Fruit fly (Drosophila melanogaster) whole organism, embryonic: ENCODE results near the gene CG8281.

ENCODE experiments used
- CG10431 ChIP-seq: fragments of 200-800 bp; sonication (Bioruptor generic); optimal IDR thresholded peaks from 3 replicates; lab custom pipeline; 2018; ENCODE audit warnings: missing biosample characterization, mild to moderate bottlenecking, missing genetic modification characterization
- CG10979 ChIP-seq: fragments of 200-800 bp; sonication (Bioruptor generic); optimal IDR thresholded peaks from 2 replicates; lab custom pipeline; 2018; ENCODE audit warnings: missing biosample characterization, mild to moderate bottlenecking, missing genetic modification characterization, moderate library complexity
- CG11695 ChIP-seq: fragments of 200-800 bp; sonication (Bioruptor generic); IDR thresholded peaks from 3 replicates; pipeline ENCODE4 v1.3.6; 2022; ENCODE audit warnings: missing biosample characterization, missing genetic modification characterization
- CG12104 ChIP-seq: fragments of 200-800 bp; sonication (Bioruptor generic); optimal IDR thresholded peaks from 3 replicates; lab custom pipeline; 2016; ENCODE audit warnings: missing biosample characterization, missing genetic modification characterization
- CG12769 ChIP-seq: fragments of 200-800 bp; sonication (Bioruptor generic); optimal IDR thresholded peaks from 2 replicates; lab custom pipeline; 2019; ENCODE audit warnings: missing biosample characterization, mild to moderate bottlenecking, missing genetic modification characterization, moderate library complexity
- CG14965 ChIP-seq: fragments of 200-800 bp; sonication (Bioruptor generic); optimal IDR thresholded peaks from 2 replicates; lab custom pipeline; 2016; ENCODE audit warnings: missing biosample characterization, missing genetic modification characterization, borderline replicate concordance
- CG16863 ChIP-seq: fragments of 200-800 bp; sonication (Bioruptor generic); optimal IDR thresholded peaks from 3 replicates; lab custom pipeline; 2016; ENCODE audit warnings: missing biosample characterization, missing genetic modification characterization
- CG2129 ChIP-seq: fragments of 200-800 bp; sonication (Bioruptor generic); IDR thresholded peaks from 2 replicates; pipeline ENCODE4 v1.3.6; 2022; ENCODE audit warnings: missing biosample characterization, missing genetic modification characterization; ENCODE audit not compliant: partially characterized antibody
- CG32767 ChIP-seq: fragments of 200-800 bp; sonication (Bioruptor generic); IDR thresholded peaks from 2 replicates; pipeline ENCODE4 v1.3.6; 2022; ENCODE audit warnings: missing biosample characterization, missing genetic modification characterization
- CG3838 ChIP-seq: fragments of 200-800 bp; sonication (Bioruptor generic); optimal IDR thresholded peaks from 3 replicates; lab custom pipeline; 2016; ENCODE audit warnings: missing biosample characterization, missing genetic modification characterization
- CG4282 ChIP-seq: fragments of 200-800 bp; sonication (Bioruptor generic); optimal IDR thresholded peaks from 2 replicates; lab custom pipeline; 2016; ENCODE audit warnings: missing biosample characterization, missing genetic modification characterization
- CG4360 ChIP-seq: fragments of 200-800 bp; sonication (Bioruptor generic); IDR thresholded peaks from 2 replicates; pipeline ENCODE4 v1.3.6; 2022; ENCODE audit warnings: missing biosample characterization, missing genetic modification characterization
- CG4730 ChIP-seq: fragments of 200-800 bp; sonication (Bioruptor generic); IDR thresholded peaks from 2 replicates; pipeline ENCODE4 v1.3.6; 2022; ENCODE audit warnings: missing biosample characterization, missing genetic modification characterization
- CG5245 ChIP-seq: fragments of 200-800 bp; sonication (Bioruptor generic); optimal IDR thresholded peaks from 3 replicates; lab custom pipeline; 2016; ENCODE audit warnings: missing biosample characterization, missing genetic modification characterization
- CG6765 ChIP-seq: fragments of 200-800 bp; sonication (Bioruptor generic); optimal IDR thresholded peaks from 3 replicates; lab custom pipeline; 2017; ENCODE audit warnings: missing biosample characterization, mild to moderate bottlenecking, missing genetic modification characterization
- CG7839 ChIP-seq: fragments of 200-800 bp; sonication (Bioruptor generic); optimal IDR thresholded peaks from 3 replicates; lab custom pipeline; 2018; ENCODE audit warnings: missing biosample characterization, mild to moderate bottlenecking, missing genetic modification characterization, moderate library complexity
- CG7987 ChIP-seq: fragments of 200-800 bp; sonication (Bioruptor generic); optimal IDR thresholded peaks from 2 replicates; lab custom pipeline; 2018; ENCODE audit warnings: missing biosample characterization, mild to moderate bottlenecking, missing genetic modification characterization, moderate library complexity
- CG9727 ChIP-seq: fragments of 200-800 bp; sonication (Bioruptor generic); optimal IDR thresholded peaks from 3 replicates; lab custom pipeline; 2017; ENCODE audit warnings: missing biosample characterization, mild to moderate bottlenecking, missing genetic modification characterization
- D19A ChIP-seq: fragments of 200-800 bp; optimal IDR thresholded peaks from 3 replicates; lab custom pipeline; 2019; ENCODE audit warnings: missing biosample characterization, mild to moderate bottlenecking, missing genetic modification characterization, moderate library complexity
- D19B ChIP-seq: fragments of 200-800 bp; sonication (Bioruptor generic); optimal IDR thresholded peaks from 2 replicates; lab custom pipeline; 2017; ENCODE audit warnings: missing biosample characterization, mild to moderate bottlenecking, missing genetic modification characterization
- Fer1 ChIP-seq: fragments of 200-800 bp; sonication (Bioruptor generic); optimal IDR thresholded peaks from 2 replicates; lab custom pipeline; 2017; ENCODE audit warnings: missing biosample characterization, mild to moderate bottlenecking, missing genetic modification characterization
- Hmx ChIP-seq: fragments of 200-800 bp; sonication (Bioruptor generic); optimal IDR thresholded peaks from 2 replicates; lab custom pipeline; 2016; ENCODE audit warnings: missing biosample characterization, missing genetic modification characterization
- Hr3 ChIP-seq: fragments of 200-800 bp; sonication (Bioruptor generic); optimal IDR thresholded peaks from 3 replicates; lab custom pipeline; 2016; ENCODE audit warnings: missing biosample characterization, missing genetic modification characterization
- Med ChIP-seq: fragments of 200-800 bp; sonication (Bioruptor generic); peaks from one replicate; lab custom pipeline; 2016; ENCODE audit warnings: missing biosample characterization, missing genetic modification characterization, mild to moderate bottlenecking, inconsistent platforms, moderate library complexity
- Mrtf ChIP-seq: fragments of 200-800 bp; sonication (Bioruptor generic); IDR thresholded peaks from 3 replicates; pipeline ENCODE4 v1.3.6; 2022; ENCODE audit warnings: missing biosample characterization, missing genetic modification characterization
- Sin3A ChIP-seq: fragments of >200 bp; optimal IDR thresholded peaks from 2 replicates; lab custom pipeline; 2018
- Sry-δ ChIP-seq: fragments of 200-800 bp; sonication (Bioruptor generic); optimal IDR thresholded peaks from 2 replicates; lab custom pipeline; 2016; ENCODE audit warnings: missing biosample characterization, missing genetic modification characterization
- YL-1 ChIP-seq: fragments of 200-800 bp; sonication (Bioruptor generic); optimal IDR thresholded peaks from 3 replicates; lab custom pipeline; 2017; ENCODE audit warnings: missing biosample characterization, mild to moderate bottlenecking, missing genetic modification characterization
- al ChIP-seq: fragments of 200-800 bp; sonication (Bioruptor generic); IDR thresholded peaks from 2 replicates; pipeline ENCODE4 v1.3.6; 2022; ENCODE audit warnings: missing biosample characterization, missing genetic modification characterization
- aop ChIP-seq: fragments of 200-800 bp; sonication (Bioruptor generic); IDR thresholded peaks from 2 replicates; pipeline ENCODE4 v1.3.6; 2022; ENCODE audit warnings: missing biosample characterization, missing genetic modification characterization
- ap ChIP-seq: fragments of 200-800 bp; sonication (Bioruptor generic); IDR thresholded peaks from 2 replicates; pipeline ENCODE4 v1.3.6; 2022; ENCODE audit warnings: missing biosample characterization, missing genetic modification characterization
- cas ChIP-seq: fragments of 200-800 bp; sonication (Bioruptor generic); IDR thresholded peaks from 2 replicates; pipeline ENCODE4 v1.3.6; 2022; ENCODE audit warnings: missing biosample characterization, missing genetic modification characterization
- dati ChIP-seq: fragments of 200-800 bp; sonication (Bioruptor generic); IDR thresholded peaks from 2 replicates; pipeline ENCODE4 v1.3.6; 2022; ENCODE audit warnings: missing biosample characterization, missing genetic modification characterization
- dimm ChIP-seq: fragments of 200-800 bp; sonication (Bioruptor generic); IDR thresholded peaks from 2 replicates; pipeline ENCODE4 v1.3.6; 2022; ENCODE audit warnings: missing biosample characterization, missing genetic modification characterization
- emc ChIP-seq: fragments of 200-800 bp; sonication (Bioruptor generic); optimal IDR thresholded peaks from 2 replicates; lab custom pipeline; 2016; ENCODE audit warnings: missing biosample characterization, missing genetic modification characterization
- eve ChIP-seq, 2 experiments: fragments of >200 bp; optimal IDR thresholded peaks; 2 replicates each; lab custom pipeline; 2017; ENCODE audit warnings: missing biosample characterization in 2 of 2, missing genetic modification characterization in 2 of 2
- fd102C ChIP-seq: fragments of 200-800 bp; sonication (Bioruptor generic); optimal IDR thresholded peaks from 2 replicates; lab custom pipeline; 2018; ENCODE audit warnings: missing biosample characterization, mild to moderate bottlenecking, missing genetic modification characterization, moderate library complexity
- fd3F ChIP-seq: fragments of 200-800 bp; sonication (Bioruptor generic); optimal IDR thresholded peaks from 2 replicates; lab custom pipeline; 2018; ENCODE audit warnings: missing biosample characterization, mild to moderate bottlenecking, missing genetic modification characterization, moderate library complexity
- fd96Cb ChIP-seq: fragments of 200-800 bp; sonication (Bioruptor generic); optimal IDR thresholded peaks from 2 replicates; lab custom pipeline; 2018; ENCODE audit warnings: missing biosample characterization, mild to moderate bottlenecking, missing genetic modification characterization, moderate library complexity
- gcm2 ChIP-seq: fragments of 200-800 bp; sonication (Bioruptor generic); optimal IDR thresholded peaks from 2 replicates; lab custom pipeline; 2016; ENCODE audit warnings: missing biosample characterization, missing genetic modification characterization
- hb ChIP-seq: fragments of 200-800 bp; sonication (Bioruptor generic); IDR thresholded peaks from 3 replicates; pipeline ENCODE4 v1.3.6; 2022; ENCODE audit warnings: missing biosample characterization, missing genetic modification characterization; ENCODE audit not compliant: partially characterized antibody
- jing ChIP-seq: fragments of 200-800 bp; sonication (Bioruptor generic); optimal IDR thresholded peaks from 2 replicates; lab custom pipeline; 2018; ENCODE audit warnings: missing biosample characterization, mild to moderate bottlenecking, missing genetic modification characterization
- jumu ChIP-seq: fragments of 200-800 bp; sonication (Bioruptor generic); optimal IDR thresholded peaks from 3 replicates; lab custom pipeline; 2016; ENCODE audit warnings: missing biosample characterization, missing genetic modification characterization
- lilli ChIP-seq: fragments of 200-800 bp; sonication (Bioruptor generic); optimal IDR thresholded peaks from 3 replicates; lab custom pipeline; 2016; ENCODE audit warnings: missing biosample characterization, missing genetic modification characterization
- mam ChIP-seq: fragments of 200-800 bp; sonication (Bioruptor generic); optimal IDR thresholded peaks from 3 replicates; lab custom pipeline; 2016; ENCODE audit warnings: missing biosample characterization, missing genetic modification characterization
- pho ChIP-seq: fragments of 200-800 bp; sonication (Bioruptor generic); optimal IDR thresholded peaks from 2 replicates; lab custom pipeline; 2016; ENCODE audit warnings: missing biosample characterization, missing genetic modification characterization
- pum ChIP-seq: fragments of 200-800 bp; sonication (Bioruptor generic); optimal IDR thresholded peaks from 2 replicates; lab custom pipeline; 2016; ENCODE audit warnings: missing biosample characterization, missing genetic modification characterization
- rib ChIP-seq: fragments of 200-800 bp; sonication (Bioruptor generic); IDR thresholded peaks from 2 replicates; pipeline ENCODE4 v1.3.6; 2022; ENCODE audit warnings: missing biosample characterization, missing genetic modification characterization
- sens-2 ChIP-seq: fragments of 200-800 bp; sonication (Bioruptor generic); IDR thresholded peaks from 2 replicates; pipeline ENCODE4 v1.3.6; 2022; ENCODE audit warnings: missing biosample characterization, missing genetic modification characterization
- tio ChIP-seq: fragments of 200-800 bp; sonication (Bioruptor generic); optimal IDR thresholded peaks from 2 replicates; lab custom pipeline; 2017; ENCODE audit warnings: missing biosample characterization, missing genetic modification characterization, inconsistent platforms
- wor ChIP-seq: fragments of 200-800 bp; sonication (Bioruptor generic); IDR thresholded peaks from 2 replicates; pipeline ENCODE4 v1.3.6; 2022; ENCODE audit warnings: missing biosample characterization, missing genetic modification characterization

Gene CG8281

DNA sequence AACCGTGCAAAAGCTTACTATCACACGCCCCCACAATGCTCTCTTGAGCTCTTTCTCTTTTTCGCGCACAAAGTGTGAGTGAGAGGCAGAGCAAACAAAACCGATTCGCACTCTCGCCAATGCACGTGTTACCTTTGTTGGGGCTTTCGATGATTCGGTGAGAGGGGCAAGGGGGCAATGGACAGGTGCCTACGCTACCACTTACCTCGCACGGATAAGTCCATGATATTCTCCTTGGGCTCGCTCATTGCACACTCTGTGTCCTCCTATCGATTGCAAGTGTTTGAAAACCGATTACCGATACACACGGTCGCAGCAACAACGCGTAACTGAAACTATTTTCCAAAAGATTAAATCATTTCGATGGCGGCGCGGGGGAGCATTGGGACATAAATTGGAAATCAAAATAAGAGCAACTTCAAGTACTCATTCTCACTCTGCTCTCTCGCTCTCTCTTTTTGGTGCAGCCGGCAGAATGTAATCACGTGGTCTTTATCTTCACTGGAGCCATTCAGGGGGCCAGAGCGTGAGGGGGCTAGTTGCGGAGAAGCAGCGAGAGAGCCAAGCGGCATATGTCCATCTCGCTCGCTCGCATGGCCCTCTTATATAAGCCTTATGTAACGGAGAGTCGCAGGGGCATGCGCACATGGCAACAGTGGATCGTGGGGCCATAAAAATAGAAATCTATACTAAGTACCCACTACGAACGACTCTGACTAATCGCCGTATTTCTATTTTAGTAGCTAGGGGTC is 45.1 kb upstream of the CG8281 start, which contains the start of gene Pdp1 (continued):
- TF ChIP-seq emc (GFP tag; lab: Kevin White, UChicago): no peak
- TF ChIP-seq CG5245 (GFP tag; lab: Kevin White, UChicago): no peak
- TF ChIP-seq jumu (GFP tag; lab: Kevin White, UChicago): no peak
- no peak for TF ChIP-seq dimm
- no peak for TF ChIP-seq mam (GFP tag; lab: Kevin White, UChicago)
- TF ChIP-seq eve (GFP tag; optimal IDR thresholded peaks at IDR 0.05; lab: Kevin White, UChicago): no peak
- no peak for TF ChIP-seq Fer1 (GFP tag; lab: Kevin White, UChicago)
- no peak for TF ChIP-seq CG14965 (GFP tag; lab: Kevin White, UChicago)
- no peak for TF ChIP-seq Sin3A (lab: Kevin White, UChicago)
- TF ChIP-seq CG9727: peak; percentile 76
- TF ChIP-seq ap (GFP tag; lab: Robert Waterston, UW): no peak
- TF ChIP-seq fd3F (GFP tag; lab: Kevin White, UChicago): no peak
- no peak for TF ChIP-seq CG4360 (GFP tag; lab: Robert Waterston, UW)
- no peak for TF ChIP-seq D19B (GFP tag; lab: Kevin White, UChicago)
- TF ChIP-seq D19A: no peak
- no peak for TF ChIP-seq CG11695
- no peak for TF ChIP-seq fd96Cb (tag; lab: Kevin White, UChicago)
- TF ChIP-seq CG6765 (GFP tag; lab: Kevin White, UChicago): peak; percentile 23
- TF ChIP-seq tio (GFP tag; lab: Kevin White, UChicago): no peak
- no peak for TF ChIP-seq CG16863 (GFP tag; lab: Kevin White, UChicago)
- TF ChIP-seq CG12769: peak; percentile 23
- TF ChIP-seq hb (GFP tag; lab: Robert Waterston, UW): no peak
- no peak for TF ChIP-seq pho
- TF ChIP-seq CG7987: peak; percentile 99
- TF ChIP-seq CG12104 (GFP tag; lab: Kevin White, UChicago): no peak
- TF ChIP-seq sens-2 (GFP tag; lab: Robert Waterston, UW): no peak
- no peak for TF ChIP-seq fd102C (GFP tag; lab: Kevin White, UChicago)
- no peak for TF ChIP-seq lilli (GFP tag; lab: Kevin White, UChicago)
- no peak for TF ChIP-seq CG10431
- no peak for TF ChIP-seq rib
- peak; percentile 40; the same call in 2 of the 3 replicates for TF ChIP-seq Mrtf (GFP tag; lab: Robert Waterston, UW)
- TF ChIP-seq al (GFP tag; lab: Robert Waterston, UW): no peak
- no peak; the same call in 1 of the 2 replicates for TF ChIP-seq CG32767 (GFP tag; lab: Robert Waterston, UW)
- no peak for TF ChIP-seq wor (GFP tag; lab: Robert Waterston, UW)
- TF ChIP-seq gcm2 (GFP tag; lab: Kevin White, UChicago): no peak
- TF ChIP-seq CG2129 (GFP tag; lab: Robert Waterston, UW): no peak
- TF ChIP-seq cas (GFP tag; lab: Robert Waterston, UW): no peak; the same call in 1 of the 2 replicates
- TF ChIP-seq jing (GFP tag; lab: Kevin White, UChicago): no peak
- no peak for TF ChIP-seq CG4730 (GFP tag; lab: Robert Waterston, UW)
- TF ChIP-seq Med: peak; percentile 85
- no peak for TF ChIP-seq Hmx (GFP tag; lab: Kevin White, UChicago)
- TF ChIP-seq Hr3 (GFP tag; lab: Kevin White, UChicago): no peak
- peak; percentile 20 for TF ChIP-seq Sry-δ (GFP tag; lab: Kevin White, UChicago)
- TF ChIP-seq CG3838 (GFP tag; lab: Kevin White, UChicago): no peak
- TF ChIP-seq dati (GFP tag; lab: Robert Waterston, UW): no peak
- TF ChIP-seq CG7839 (tag; lab: Kevin White, UChicago): peak; percentile 14
- TF ChIP-seq CG10979 (tag; lab: Kevin White, UChicago): no peak
- no peak for TF ChIP-seq aop (GFP tag; lab: Robert Waterston, UW)
- peak; percentile 42 for TF ChIP-seq YL-1 (GFP tag; lab: Kevin White, UChicago)
- no peak for TF ChIP-seq CG4282
- no peak for TF ChIP-seq pum (GFP tag; lab: Kevin White, UChicago)
